Worm (Caenorhabditis elegans) whole organism, L4 larva: ENCODE results near the gene EGAP1.1.

Experiments used
- hif-1 ChIP-seq, 2 experiments: sonication (generic microtip); optimal IDR thresholded peaks; 2 replicates each; lab custom pipeline; 2016 to 2017; ENCODE audit warnings: missing compliant biosample characterization in 2 of 2, missing genetic modification characterization in 2 of 2, missing genetic modification reagents in 2 of 2, missing genotype in 2 of 2, mild to moderate bottlenecking in 1 of 2
- nhr-11 ChIP-seq: fragments of 150-350 bp; optimal IDR thresholded peaks from 2 replicates; lab custom pipeline; 2014; ENCODE audit warnings: missing biosample characterization, missing genetic modification characterization
- nhr-42 ChIP-seq: fragments of 200-800 bp; sonication (Bioruptor generic); IDR thresholded peaks from 2 replicates; pipeline ENCODE4 v1.3.6; 2022; ENCODE audit warnings: missing genetic modification characterization, missing compliant biosample characterization
- snpc-4 ChIP-seq: fragments of 150-350 bp; optimal IDR thresholded peaks from 2 replicates; lab custom pipeline; 2014; ENCODE audit warnings: missing biosample characterization, missing genetic modification characterization

DNA sequence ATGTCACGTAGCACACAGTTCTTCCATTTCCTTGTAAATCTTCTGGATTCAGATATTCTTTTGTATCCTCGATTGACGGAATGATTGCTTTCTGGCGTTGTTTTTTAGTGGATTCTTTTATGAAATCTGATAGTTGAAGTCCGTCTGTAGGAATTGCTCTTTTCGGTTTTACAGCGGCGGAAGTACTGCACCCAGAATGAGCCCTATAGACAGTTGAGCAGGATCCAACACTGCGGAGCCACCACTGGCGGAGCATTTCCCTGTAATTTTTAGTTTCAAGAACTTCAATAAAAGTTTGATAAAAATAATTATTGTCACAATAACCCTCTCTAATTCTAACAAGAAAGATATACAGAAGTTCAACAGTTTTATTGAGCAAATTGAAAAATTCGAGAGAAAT is 8.8 kb upstream of the EGAP1.1 start, which contains the start of gene F25B5.5:
- TF ChIP-seq hif-1 (tag; optimal IDR thresholded peaks at IDR 0.05; lab: Kevin White, UChicago) (no peak), snpc-4 (tag; lab: Kevin White, UChicago) (no peak), nhr-42 (GFP tag; lab: Robert Waterston, UW) (no peak), nhr-11 (no peak)
